Fruit fly (Drosophila melanogaster) whole organism: ENCODE measurements around the gene twy.

Experiments used
- CG8478 ChIP-seq: fragments of >200 bp; optimal IDR thresholded peaks from 2 replicates; lab custom pipeline; 2018; ENCODE audit warnings: inconsistent platforms
- psq ChIP-seq: fragments of >200 bp; optimal IDR thresholded peaks from 2 replicates; lab custom pipeline; 2017

DNA sequence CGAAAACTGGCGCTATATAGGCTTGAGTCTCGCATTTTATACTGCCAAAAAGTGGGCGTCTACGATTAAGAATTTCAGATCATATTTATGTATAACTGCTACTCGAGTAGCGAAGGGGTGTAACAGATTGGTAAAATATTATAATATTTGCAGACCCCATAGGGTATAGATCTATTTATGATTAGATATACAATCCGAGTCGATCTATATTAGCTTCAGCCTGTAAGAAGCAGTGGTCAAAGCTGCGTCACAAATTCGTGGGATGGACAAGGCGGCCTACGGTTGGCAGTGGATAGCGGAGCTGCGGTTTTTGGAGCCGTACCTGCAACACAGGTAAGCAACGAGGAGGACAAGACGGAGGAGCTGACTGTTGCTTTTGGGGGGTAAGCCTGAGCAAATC lies 21.6 kb upstream of the twy start, which contains the start of gene Cubn2:
- TF ChIP-seq CG8478 (lab: Kevin White, UChicago), result no peak
- TF ChIP-seq psq (lab: Kevin White, UChicago), result no peak
